Fruit fly (Drosophila melanogaster): ENCODE data around the gene CG15525.
A peak's percentile ranks its signal among the peaks of the same experiment; 100 is the strongest.

Gene CG15525

DNA sequence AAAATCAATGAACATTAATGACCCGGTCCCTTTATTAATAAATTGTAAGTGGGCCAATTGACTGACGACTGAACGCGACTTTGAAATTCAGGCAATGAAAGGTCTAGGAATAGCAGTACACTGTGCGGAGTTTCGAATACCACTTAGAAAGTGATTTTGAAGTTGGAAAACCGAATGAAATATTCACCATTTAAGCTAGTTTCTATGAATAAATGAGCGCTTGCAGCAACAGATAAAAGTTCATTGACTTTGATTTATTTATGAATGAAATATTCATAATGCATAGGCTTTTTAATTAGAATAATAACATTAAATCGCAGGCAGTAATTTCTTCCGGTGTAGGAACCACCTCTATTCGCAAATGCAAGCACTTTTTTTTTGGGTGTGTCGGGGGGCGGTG lies 23.5 kb upstream of the CG15525 start:
- no peak for TF ChIP-seq CG17801 (GFP tag; optimal IDR thresholded peaks at IDR 0.05; ENCODE audit: partially characterized antibody)

DNA sequence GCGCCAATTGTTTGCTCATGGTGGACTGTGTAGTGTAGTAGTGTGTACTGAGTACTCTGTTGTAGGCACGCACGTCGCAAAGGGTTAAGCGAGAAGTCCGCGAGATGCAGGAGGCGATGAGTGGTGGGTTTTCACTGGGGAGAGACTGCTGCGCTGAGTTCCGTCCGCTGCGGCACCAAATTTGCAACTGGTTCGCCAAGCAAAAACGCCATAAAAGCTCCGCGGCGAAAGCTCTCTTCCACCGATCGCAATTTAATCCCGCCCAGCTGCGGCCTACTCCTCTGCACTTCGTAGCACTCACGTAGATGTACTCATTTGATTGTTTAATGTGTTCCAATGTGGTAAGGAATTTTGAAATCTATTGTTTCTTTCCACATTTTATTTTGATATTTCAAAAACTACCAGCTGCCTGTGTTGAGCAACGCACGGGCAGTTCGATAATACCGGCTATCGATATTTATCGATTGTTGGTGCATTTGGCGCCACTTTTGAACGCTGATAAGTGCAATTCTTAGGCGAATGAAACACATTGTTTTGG lies 17.6 kb upstream of the CG15525 start, which contains the start of gene CG7920:
Gene CG7920, minus strand, starts transcription at position 308 of the 538 bp plus-strand sequence.
- peak; percentile 60 for TF ChIP-seq CG17801 (GFP tag; optimal IDR thresholded peaks at IDR 0.05; ENCODE audit: partially characterized antibody)

- no peak for TF ChIP-seq CG17801 (GFP tag; optimal IDR thresholded peaks at IDR 0.05; ENCODE audit: partially characterized antibody)
Measured at dm6 chr3R:30014480-30014879, 17.0 kb upstream of the CG15525 start.

DNA sequence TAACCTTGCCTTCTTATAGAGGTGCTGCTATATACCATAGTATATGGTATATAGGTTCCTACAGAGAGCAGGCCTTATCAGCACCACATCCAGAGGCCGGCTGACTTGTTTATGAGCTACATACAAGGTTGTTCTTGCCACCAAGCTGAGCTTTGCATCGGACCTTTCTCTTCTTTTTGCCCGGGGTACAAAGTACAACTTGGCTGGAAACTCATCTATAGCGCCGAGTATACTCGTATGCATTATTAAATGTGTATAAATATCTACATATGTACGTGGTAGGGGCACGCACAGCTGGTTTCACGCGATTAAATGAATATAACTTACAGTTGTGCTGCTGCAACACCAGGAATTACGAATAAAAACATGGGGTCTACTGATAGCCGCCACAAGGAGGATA lies 16.4 kb upstream of the CG15525 start:
- no peak for TF ChIP-seq CG17801 (GFP tag; optimal IDR thresholded peaks at IDR 0.05; ENCODE audit: partially characterized antibody)

- no peak for TF ChIP-seq CG17801 (GFP tag; optimal IDR thresholded peaks at IDR 0.05; ENCODE audit: partially characterized antibody)
Measured at dm6 chr3R:30012602-30013489, 15.4 kb upstream of the CG15525 start.

DNA sequence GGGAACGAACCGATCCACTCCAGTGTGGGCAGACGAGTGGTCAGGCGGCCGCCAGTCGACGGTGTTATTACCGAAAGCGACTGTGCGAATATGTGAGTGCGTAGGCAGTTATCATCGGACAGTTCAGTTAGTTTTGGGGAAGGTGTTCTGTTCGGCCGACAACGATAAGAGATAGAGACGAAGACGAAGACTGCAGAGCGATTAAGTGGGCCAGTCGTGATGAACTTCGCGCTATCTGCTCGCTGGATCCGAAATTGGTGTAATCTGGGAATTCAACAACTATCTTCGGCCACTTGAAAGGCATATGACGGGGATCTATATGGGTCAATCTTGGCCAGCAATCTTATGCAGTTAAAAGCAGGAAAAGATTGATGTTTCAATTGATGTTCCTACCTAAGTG lies 11.7 kb upstream of the CG15525 start, which contains the start of gene CG7912:
Gene CG7912, minus strand, starts transcription at position 17 of the 400 bp plus-strand sequence.
- TF ChIP-seq CG17801 (GFP tag; optimal IDR thresholded peaks at IDR 0.05; ENCODE audit: partially characterized antibody), result no peak

DNA sequence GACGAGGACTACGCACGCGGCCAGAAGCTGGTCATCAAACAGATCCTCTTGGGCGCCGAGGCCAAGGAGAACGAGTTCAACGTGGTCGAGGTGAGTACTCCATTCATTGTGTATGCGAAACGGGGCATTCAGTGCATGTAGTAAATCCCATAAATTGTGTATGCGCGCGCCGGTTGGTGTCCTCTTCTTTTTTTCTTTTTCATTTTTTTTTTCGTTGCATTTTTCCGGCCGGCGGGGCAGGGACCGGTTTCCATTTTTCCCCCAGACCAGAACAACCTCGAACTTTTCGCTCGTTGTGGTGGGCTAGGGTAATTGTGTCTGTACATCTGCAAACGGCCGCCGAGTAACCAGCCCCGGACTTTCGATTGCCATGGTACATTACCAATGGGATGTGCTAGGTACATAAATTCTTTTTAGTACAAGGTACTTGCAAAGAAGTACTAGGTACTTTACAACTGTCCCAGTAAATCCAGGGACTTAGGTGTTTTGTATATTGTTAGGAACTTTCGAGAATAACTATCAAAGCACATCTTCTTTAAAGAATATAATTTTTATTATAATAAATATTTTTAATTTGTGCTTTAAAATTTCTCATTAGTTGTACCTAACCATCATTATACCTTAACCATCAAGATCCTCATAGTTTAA lies 8.0 kb upstream of the CG15525 start:
- TF ChIP-seq CG17801 (GFP tag; optimal IDR thresholded peaks at IDR 0.05; ENCODE audit: partially characterized antibody), result no peak

- TF ChIP-seq CG17801 (GFP tag; optimal IDR thresholded peaks at IDR 0.05; ENCODE audit: partially characterized antibody), result peak; percentile 59
Measured at dm6 chr3R:30004648-30005047, 7.2 kb upstream of the CG15525 start, which contains the start of the genes Nlp and Nph. Nlp (plus strand) TSS chr3R:30004785. Nph (minus strand) TSS chr3R:30004861.

DNA sequence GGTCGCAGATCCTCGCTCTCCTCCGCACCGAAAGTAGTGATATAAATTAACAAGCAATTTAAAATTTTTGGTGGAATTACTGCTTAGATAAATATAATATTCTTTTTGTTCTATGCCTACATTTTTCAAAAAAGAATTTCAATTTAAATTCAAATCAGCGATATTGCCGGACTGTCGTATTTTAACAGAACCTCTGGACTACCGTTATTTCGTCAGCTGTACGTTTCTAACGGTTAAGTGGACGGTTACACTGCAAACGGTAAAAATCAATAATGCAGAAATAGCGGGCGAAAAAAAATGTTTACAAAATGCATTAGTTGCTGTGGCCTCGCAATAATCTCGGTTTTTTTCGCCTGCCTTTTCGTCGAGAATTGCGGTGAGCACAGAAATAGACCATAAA lies 2.8 kb upstream of the CG15525 start, which contains the start of gene Tace:
Gene Tace, plus strand, starts transcription at position 245 of the 400 bp plus-strand sequence.
- no peak for TF ChIP-seq CG17801 (GFP tag; optimal IDR thresholded peaks at IDR 0.05; ENCODE audit: partially characterized antibody)

- no peak for TF ChIP-seq CG17801 (GFP tag; optimal IDR thresholded peaks at IDR 0.05; ENCODE audit: partially characterized antibody)
Measured at dm6 chr3R:29999495-29999894, 2.0 kb upstream of the CG15525 start, which contains the start of gene CG34298. CG34298 (plus strand) TSS chr3R:29999795.

DNA sequence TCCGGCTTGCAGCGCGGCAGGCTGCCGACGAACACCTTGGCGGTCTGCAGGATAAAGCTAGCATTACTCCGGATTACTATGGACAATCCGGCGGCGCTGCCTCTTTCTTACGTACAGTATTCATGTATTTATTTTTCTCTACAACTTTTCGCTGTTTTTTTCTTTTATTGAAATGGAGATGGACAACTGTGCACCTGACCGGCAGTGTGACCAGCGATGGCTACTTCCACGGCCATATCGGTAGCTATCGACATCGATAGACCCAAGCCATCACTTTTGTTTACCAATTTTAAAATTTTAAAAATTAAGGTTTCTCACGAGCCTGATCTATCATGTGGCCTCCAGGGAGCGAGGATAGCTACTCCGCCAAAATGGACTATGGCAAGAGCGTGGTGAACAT lies 2.4 kb downstream of the CG15525 start, which contains the start of the genes CG7903 and Sas-6:
Gene CG7903, minus strand, starts transcription at position 197 of the 400 bp plus-strand sequence.
Gene Sas-6, plus strand, starts transcription at position 323 of the 400 bp plus-strand sequence.
- peak; percentile 1 for TF ChIP-seq CG17801 (GFP tag; optimal IDR thresholded peaks at IDR 0.05; ENCODE audit: partially characterized antibody)

DNA sequence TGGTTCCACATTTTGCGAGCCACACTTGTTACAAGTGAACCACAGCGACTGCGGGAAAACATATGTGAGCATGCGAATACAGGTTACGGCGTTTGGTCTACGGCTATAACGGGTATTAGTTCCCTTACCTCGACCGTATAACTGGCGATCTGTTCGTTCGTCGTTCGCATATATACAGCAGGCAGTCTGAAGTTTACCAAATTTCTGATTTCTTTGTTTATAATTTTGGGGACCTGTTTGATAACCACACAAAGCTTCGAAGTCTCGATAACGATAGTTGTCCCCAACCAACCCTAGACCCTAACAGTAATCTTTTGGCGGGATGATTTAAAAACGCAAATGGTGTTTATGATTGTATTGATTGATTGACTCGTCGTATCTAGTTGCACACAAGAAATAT lies 4.3 kb downstream of the CG15525 start, which contains the start of gene Acph-1:
Gene Acph-1, minus strand, starts transcription at position 278 of the 400 bp plus-strand sequence.
- TF ChIP-seq CG17801 (GFP tag; optimal IDR thresholded peaks at IDR 0.05; ENCODE audit: partially characterized antibody), result no peak

DNA sequence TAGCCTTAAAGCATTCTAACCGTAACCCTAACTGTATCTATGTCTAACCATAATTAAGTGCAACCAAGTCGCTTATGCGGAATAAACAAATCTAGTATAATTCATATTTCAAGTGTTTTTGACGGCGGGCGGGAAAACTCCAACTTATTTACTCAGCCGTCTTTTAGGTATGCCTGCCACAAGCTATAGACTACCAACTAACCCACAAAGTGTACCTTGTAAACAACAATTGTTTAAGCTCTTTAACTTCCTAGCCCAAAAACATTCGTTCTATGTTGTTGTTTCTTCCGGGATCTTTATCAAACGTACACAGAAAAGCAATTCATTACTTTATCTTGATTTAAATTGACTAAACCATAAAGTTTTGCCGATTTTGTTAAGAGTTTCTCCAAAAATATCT lies 6.8 kb downstream of the CG15525 start:
- no peak for TF ChIP-seq CG17801 (GFP tag; optimal IDR thresholded peaks at IDR 0.05; ENCODE audit: partially characterized antibody)

DNA sequence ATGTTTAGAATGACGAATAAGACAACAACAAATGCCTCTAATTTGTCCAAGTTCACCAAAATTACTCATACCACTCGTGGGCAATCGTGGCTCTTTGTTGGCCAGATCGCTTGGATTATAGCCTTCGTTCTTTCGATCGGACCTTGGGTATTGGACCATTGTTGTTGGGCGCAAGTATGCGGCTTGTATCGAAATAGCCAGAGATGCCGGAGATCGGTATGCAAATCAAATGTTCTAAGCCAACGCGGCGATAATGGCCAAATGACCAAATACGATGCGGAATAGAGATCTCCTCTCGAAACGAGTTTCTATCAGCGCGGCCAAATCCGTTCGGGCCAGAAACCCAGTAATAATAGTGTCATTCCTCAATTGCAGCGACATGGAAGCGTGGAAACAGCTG lies 12.3 kb downstream of the CG15525 start:
- no peak for TF ChIP-seq CG17801 (GFP tag; optimal IDR thresholded peaks at IDR 0.05; ENCODE audit: partially characterized antibody)

dm6 chr3R:29983886-29984285 lies 13.6 kb downstream of the CG15525 start:
- TF ChIP-seq CG17801 (GFP tag; optimal IDR thresholded peaks at IDR 0.05; ENCODE audit: partially characterized antibody), result no peak

Measured in ovary, adult (tissue).